Worm (Caenorhabditis elegans) whole organism, early embryonic: Measurements from ENCODE around the gene F42F12.11.

Source experiments
- F13C5.2 ChIP-seq: sonication (generic microtip); optimal IDR thresholded peaks from 2 replicates; lab custom pipeline; 2017; ENCODE audit warnings: mild to moderate bottlenecking, missing genetic modification characterization, inconsistent platforms, missing compliant biosample characterization
- ama-1 ChIP-seq: fragments of 150-350 bp; optimal IDR thresholded peaks from 2 replicates; lab custom pipeline; 2014
- flt-1 ChIP-seq: fragments of 200-800 bp; sonication (Bioruptor generic); IDR thresholded peaks from 2 replicates; pipeline ENCODE4 v1.3.6; 2022; ENCODE audit warnings: missing genetic modification characterization, missing compliant biosample characterization

ce11 chrX:12358957-12359356 is 12.1 kb downstream of the F42F12.11 start, which contains the start of gene nspc-14:
- TF ChIP-seq ama-1 (lab: Kevin White, UChicago), result no peak
- no peak for TF ChIP-seq F13C5.2 (tag; lab: Kevin White, UChicago)
- no peak for TF ChIP-seq flt-1 (GFP tag; lab: Robert Waterston, UW)
